Fruit fly (Drosophila melanogaster) whole organism, larva: ENCODE results near the gene CAH3.
A peak's percentile ranks its signal among the peaks of the same experiment; 100 is the strongest.

Experiments used
- noc ChIP-seq: fragments of 200-800 bp; sonication (Bioruptor generic); optimal IDR thresholded peaks from 3 replicates; lab custom pipeline; 2019; ENCODE audit warnings: missing biosample characterization, mild to moderate bottlenecking, missing genetic modification characterization, moderate library complexity

Gene CAH3

DNA sequence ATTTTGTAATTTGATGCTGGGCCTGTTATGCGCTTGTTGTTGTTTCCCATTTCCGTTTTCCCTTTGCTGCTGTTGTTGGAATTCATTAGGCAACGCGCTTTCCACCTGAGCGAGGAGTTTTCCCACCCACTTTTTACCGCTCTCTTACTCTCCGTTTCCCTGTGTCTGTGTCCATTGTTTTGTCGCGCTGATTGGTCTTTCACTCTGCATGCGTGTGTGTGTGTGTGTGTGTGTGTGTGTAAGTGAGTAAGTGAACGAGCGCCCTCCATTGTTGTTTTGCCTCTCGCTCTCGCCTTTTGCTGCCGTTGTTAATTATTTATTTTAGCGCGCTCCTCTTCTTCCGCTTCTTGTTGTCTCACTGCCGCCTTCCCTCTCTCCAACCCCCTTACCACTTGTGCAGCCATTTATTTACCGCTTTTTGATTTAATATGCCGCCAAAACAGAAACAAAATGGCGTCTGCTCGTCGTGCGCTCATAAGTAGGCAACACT, 15.1 kb downstream of the CAH3 start:
- TF ChIP-seq noc (tag; lab: Kevin White, UChicago) = no peak

DNA sequence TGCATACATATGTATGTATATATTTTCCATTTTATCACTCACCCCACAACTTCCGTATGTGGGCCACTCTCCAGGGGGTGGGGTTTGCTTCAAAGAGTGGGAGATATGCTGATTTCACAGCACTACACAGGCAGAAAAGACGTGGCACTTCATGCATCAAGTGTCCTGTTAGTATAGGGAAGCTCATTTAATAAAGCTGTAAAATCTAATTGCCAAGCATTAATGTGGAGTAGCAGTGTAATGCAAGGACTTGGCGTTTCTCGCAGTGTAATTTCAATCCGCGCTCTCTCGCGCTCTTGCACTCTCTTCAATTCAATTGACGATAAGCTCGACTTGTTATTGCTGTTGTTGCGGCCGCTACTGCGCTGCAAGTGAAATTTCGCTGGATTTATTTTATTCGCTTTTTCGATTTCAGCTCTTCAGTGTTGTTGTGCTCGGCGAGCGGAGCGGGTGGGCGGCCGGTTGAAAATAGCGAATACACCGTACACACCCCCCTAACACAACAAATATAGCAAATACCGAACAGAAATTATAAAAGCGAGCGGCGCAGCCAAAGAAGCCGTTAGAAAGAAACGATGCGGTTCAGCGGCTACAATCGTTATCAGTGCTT, 28.3 kb downstream of the CAH3 start, which contains the start of gene Hexo2:
TSS of gene Hexo2 (plus strand) at position 419 of the 610 bp plus-strand sequence.
- peak; percentile 17 for TF ChIP-seq noc (tag; lab: Kevin White, UChicago)

DNA sequence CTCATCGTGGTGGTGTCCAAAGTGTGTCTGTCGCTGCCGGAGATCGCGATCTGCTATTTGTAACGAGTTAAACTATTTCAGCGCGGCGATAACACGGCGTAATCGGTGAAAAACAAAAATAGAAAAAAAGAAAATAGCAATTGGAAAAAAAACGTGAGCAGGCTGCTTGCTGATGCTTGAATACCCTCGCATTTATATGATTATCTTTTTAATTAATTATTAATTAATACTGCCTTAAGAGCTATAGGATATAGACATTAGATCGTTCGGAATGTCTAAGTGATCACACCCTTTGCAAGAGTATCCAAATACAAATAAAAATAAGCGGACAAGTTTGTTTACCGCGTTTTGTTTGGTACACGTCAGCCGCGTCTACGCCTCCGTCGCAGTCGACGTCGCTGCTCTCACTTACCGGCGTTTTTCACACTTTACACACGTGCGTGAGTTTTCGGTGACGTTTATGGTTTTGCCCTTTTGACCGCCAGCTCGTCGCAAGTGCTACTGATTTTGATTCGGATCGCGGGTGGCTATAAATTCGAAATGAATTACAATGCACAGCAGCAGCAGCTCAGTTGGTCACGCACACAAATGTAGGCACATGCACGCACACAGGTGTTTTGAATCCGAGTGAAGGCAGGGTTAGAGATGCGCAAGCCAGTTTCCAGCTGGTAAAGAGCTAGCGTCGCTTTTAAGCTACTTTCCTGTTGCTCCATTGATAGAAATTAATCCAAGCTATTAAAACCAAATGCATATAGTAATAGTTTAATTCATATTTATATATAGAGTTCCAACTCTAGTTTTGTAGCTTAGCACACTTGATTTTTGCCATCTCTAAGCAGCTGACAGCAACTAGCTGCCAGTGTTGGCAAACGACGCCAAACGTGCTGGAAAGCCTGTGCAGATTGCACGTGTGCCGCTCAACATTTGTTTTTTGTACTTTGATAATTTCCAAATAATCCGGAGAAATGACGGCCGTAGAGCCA, 33.3 kb downstream of the CAH3 start, which contains the start of the genes CG2004 and CG1785:
TSS of gene CG2004 (minus strand) at position 861 of the 983 bp plus-strand sequence.
TSS of gene CG1785 (plus strand) at position 873 of the 983 bp plus-strand sequence.
- TF ChIP-seq noc (tag; lab: Kevin White, UChicago) = peak; percentile 89

DNA sequence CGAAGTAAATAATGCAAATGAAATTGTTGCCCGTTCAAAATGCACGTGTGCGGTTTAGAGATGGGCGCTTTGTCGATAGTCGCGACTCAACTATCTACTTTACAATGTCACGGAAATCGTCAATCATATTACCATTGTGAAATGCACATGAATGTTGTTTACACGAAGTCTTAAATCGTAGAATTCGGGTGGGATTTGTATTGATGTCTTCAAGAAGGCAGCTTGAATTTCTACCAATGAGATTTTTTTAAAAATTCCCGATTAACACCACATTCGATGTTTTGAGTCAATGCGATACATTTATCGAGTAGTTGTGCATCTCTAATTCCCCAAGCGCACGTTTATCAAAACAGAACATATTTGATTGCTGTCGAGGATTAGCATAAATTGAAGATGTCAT, 39.2 kb downstream of the CAH3 start, which contains the start of gene CG1789:
TSS of gene CG1789 (plus strand) at position 308 of the 400 bp plus-strand sequence.
- no peak for TF ChIP-seq noc (tag; lab: Kevin White, UChicago)

DNA sequence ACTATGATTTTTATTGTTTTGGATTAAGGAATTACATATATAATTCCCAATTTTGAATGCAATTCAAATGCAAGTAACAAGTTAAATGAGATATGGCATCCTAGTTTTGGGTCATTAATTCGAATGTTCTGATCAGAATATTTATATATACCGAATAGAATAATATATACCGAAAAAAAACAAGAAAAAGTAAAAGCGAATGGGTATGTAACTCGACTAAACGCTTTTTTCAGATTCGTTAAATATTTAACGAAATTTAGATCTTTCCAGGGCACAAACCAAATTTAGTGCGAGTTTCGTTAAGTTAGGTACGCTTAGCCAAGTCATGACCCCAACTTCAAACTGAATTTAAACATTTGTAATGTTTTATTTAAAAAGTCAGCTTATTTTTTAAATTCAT, 40.4 kb downstream of the CAH3 start:
- TF ChIP-seq noc (tag; lab: Kevin White, UChicago) = no peak

DNA sequence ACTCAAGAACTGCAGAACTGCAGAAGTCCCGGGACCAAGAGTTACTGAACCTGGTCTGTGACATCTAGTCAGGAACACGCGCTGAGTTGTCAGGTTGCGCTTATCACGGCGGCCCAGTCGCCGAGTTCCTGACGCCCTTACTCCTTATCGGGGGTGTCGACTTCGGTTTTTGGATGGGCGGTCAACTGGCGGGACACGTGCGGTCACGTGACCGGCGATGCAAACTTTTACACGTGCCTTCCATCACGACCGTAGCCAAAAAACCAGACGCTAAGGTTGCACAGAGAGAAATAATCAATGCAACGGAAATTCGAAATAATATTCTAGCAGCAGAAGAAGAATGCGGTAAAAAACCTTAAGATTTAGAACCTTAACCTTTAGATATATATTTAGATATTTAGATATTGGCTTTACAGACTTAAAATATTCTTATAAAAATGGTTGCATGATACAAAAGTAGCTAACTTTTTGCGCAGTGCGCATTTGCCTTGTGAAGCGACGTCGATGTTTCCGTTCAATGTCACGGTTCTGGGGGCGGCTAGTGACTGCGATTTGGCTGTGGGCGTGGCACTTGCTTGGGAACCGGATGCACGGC, 42.4 kb downstream of the CAH3 start:
- TF ChIP-seq noc (tag; lab: Kevin White, UChicago) = no peak

DNA sequence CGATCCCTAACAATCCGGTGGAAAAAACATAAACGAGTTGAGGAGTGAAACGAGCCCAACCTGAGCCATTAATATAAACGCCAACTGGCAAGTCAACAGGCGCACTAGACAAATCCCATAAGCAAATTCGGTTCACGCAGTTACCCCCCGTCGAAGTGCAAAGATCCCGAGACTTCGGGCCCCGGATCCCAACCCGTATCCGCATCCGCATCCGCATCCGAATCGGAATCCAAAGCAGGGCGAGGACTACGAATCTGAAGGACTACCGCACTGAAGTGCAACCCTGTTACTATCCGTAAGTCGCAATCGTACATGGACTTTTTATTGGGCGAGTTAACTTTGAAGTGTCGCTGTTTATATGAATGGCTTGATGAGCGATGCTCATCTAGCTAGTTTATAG, 43.8 kb downstream of the CAH3 start:
- no peak for TF ChIP-seq noc (tag; lab: Kevin White, UChicago)

DNA sequence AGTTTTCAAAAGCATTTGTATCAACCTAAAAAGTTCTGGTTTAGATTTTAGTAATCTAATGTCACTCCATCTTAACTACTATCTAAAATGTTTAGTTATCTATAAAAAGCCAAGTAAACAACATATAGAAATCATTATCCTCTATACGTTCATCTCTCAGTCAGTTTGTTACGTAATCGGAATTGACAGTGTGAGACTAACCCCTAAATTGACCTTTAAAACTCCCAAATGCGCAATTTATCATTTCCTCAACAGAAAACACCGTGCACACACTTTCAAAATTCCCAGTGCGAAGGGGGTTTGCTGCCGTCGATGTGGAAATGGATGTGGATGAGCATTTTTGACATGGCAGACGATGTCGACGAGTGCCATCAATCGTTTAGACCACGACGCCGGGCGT, 44.2 kb downstream of the CAH3 start:
- no peak for TF ChIP-seq noc (tag; lab: Kevin White, UChicago)

DNA sequence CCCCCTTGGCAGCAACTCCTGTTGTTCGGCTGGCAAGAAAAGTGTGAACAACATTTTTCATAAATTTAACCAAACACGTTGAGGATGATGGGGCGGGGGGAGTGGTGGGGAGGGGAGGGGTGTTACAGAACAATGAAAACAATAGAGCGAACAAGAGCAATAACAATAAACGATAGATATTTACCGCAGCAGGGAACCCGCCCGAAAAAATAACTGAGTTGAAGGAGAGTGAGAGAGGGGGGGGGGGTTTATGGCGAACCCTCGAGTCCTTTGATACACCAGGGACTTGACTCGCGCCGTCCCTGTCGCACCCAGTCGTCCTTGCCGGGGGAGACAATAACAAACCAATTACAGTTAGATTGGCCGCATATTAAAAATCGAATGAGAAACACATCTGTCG, 45.8 kb downstream of the CAH3 start:
- TF ChIP-seq noc (tag; lab: Kevin White, UChicago) = no peak

- no peak for TF ChIP-seq noc (tag; lab: Kevin White, UChicago)
Measured at dm6 chrX:8728030-8728429, 47.0 kb downstream of the CAH3 start.

dm6 chrX:8730306-8730705, 49.3 kb downstream of the CAH3 start:
- TF ChIP-seq noc (tag; lab: Kevin White, UChicago) = no peak

dm6 chrX:8731464-8731863, 50.4 kb downstream of the CAH3 start:
- no peak for TF ChIP-seq noc (tag; lab: Kevin White, UChicago)

- TF ChIP-seq noc (tag; lab: Kevin White, UChicago) = no peak
Measured at dm6 chrX:8732379-8732778, 51.3 kb downstream of the CAH3 start.
